Worm (Caenorhabditis elegans): ENCODE data around the gene srv-8.

- TF ChIP-seq him-1 (tag; optimal IDR thresholded peaks at IDR 0.05) (no peak), dao-5 (tag; optimal IDR thresholded peaks at IDR 0.05) (no peak), W03F9.2 (tag; optimal IDR thresholded peaks at IDR 0.05) (no peak)
These were observed 46.9 kb downstream of the srv-8 start for ce11 chrV:13373643-13374042.
